Fruit fly (Drosophila melanogaster) S2 (cell line): Measurements from ENCODE around the gene Efa6.

ENCODE experiments used
- CG8478 ChIP-seq: fragments of >200 bp; optimal IDR thresholded peaks from 2 replicates; lab custom pipeline; 2018
- CTCF ChIP-seq, 2 experiments: fragments of >200 bp; optimal IDR thresholded peaks; 2 replicates each; lab custom pipeline; 2018

dm6 chr3R:22594257-22594656, 6.7 kb downstream of the Efa6 start:
- TF ChIP-seq CTCF (optimal IDR thresholded peaks at IDR 0.05; lab: Kevin White, UChicago) (no peak), CG8478 (lab: Kevin White, UChicago) (no peak)
